Worm (Caenorhabditis elegans) whole organism, dauer: ENCODE measurements around the gene B0334.13.

Source experiments
- unc-62 ChIP-seq: sonication (generic microtip); optimal IDR thresholded peaks from 2 replicates; lab custom pipeline; 2017; ENCODE audit warnings: missing biosample characterization, missing genetic modification reagents, missing genetic modification characterization

The B0334.13 gene

DNA sequence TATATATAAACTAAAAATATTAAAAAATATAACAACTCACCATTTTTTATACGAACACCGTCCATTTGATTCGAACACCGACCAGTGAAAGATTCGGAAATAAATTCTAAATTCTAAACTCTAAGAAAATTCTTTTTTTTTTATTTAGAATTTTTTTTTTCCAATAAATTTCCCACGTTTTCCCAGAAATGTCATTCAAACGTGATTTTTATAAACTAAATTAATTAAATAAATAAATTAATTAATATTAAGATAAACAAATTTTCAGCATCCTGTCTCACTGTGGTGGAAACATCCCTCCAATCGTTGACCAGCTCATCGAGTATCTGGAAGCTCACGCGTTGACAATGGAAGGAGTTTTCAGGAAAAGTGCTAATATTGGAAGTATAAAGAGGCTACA is 20.6 kb upstream of the B0334.13 start, which contains the start of gene klp-17:
TSS of gene klp-17 (minus strand) at position 101 of the 400 bp plus-strand sequence.
- no peak for TF ChIP-seq unc-62 (GFP tag; lab: Kevin White, UChicago)

DNA sequence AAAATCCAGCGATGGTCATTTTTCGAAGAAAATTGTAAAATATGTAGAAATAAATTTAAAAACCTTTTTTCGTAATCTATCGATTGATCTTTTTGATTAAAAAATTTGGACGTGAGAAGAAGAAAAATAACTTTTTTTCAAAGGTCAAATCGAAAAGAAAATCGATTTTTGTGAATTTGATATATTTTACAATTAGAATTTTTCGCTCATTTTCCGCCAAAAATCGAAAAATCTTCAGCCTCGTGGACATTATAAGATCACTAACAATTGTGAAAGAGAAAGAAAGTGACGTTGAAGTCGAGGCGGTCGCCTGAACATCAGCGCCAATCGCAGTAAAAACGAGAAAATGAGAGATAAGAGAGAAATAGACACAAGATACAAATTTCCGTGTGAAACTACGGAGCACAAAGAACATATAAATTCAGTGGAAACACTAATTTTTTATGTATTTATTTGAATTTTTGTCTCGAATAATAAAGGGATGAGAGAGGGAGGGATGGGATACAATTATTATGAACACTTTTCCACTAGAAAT is 18.5 kb upstream of the B0334.13 start, which contains the start of gene cisd-1:
TSS of gene cisd-1 (minus strand) at position 51 of the 535 bp plus-strand sequence.
- TF ChIP-seq unc-62 (GFP tag; lab: Kevin White, UChicago), result no peak

DNA sequence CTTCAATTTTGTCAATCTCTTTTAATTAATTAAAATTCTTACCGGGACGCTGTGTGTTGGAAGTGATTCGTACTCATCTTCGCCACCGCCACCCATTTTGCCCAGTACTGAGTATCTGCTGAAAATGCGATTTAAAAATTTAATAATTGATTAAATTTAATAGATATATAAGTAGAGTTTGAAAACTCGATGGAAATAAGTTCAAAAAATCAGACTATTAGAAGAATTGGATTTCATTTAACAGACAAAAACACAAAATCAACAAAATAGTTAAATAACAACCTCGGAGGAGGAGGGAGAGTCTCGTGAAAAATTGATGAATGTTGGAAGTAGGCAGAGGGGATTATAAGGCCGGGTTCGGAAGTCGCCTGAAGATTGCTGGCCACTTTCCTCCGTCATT is 16.2 kb upstream of the B0334.13 start, which contains the start of gene mfn-1:
TSS of gene mfn-1 (minus strand) at position 101 of the 400 bp plus-strand sequence.
- TF ChIP-seq unc-62 (GFP tag; lab: Kevin White, UChicago), result no peak

DNA sequence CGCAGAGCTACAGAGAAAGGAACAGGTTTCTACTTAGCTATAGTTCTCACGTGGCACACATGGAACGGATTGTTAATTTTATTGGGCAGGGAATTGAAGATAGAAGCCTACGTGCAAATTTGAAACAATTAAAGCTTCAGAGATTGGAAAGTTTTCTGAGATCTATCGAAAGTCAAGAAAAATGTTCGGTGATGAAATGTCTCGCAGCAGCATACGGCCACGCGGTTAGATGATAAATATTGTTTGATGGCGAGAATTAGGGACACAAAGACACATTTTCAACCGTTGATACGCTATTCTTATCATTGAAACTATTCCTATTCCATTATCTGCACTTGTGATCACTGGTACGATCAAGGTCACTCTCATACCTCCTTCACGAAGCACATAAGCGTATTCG is 15.6 kb upstream of the B0334.13 start:
- no peak for TF ChIP-seq unc-62 (GFP tag; lab: Kevin White, UChicago)

DNA sequence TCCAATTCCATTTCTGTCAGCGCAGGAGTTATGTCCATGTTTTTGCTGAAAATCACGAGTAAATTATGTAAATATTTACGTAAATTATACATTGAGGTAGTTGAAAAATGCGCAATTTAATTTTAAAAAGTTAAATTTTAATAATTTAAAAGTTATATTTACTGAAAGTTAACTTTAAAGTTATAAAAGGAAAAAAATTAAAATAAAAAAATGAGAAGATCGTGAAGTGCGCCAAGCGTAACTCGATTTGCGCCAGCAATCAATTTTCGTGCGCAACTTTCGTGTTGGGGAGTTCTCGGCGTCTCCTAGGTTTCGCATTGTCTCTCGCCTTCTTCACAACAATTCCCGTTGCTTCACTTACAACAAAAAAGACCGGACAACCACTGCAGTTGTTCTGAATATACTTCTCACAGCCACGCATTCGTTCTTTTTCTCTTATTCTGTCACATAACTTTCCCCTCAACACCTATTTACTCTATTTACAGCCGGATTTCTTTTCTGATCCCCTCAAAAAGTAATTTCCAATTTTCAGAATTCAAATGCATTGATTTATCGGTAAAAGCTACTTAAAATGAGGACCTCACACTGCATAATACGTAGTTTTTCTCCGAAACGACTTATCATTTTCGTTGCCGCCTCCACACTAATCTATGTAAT is 14.4 kb upstream of the B0334.13 start, which contains the start of the genes metl-1 and W02B12.11:
TSS of gene metl-1 (minus strand) at position 51 of the 657 bp plus-strand sequence.
TSS of gene W02B12.11 (plus strand) at position 337 of the 657 bp plus-strand sequence.
- TF ChIP-seq unc-62 (GFP tag; lab: Kevin White, UChicago), result no peak

DNA sequence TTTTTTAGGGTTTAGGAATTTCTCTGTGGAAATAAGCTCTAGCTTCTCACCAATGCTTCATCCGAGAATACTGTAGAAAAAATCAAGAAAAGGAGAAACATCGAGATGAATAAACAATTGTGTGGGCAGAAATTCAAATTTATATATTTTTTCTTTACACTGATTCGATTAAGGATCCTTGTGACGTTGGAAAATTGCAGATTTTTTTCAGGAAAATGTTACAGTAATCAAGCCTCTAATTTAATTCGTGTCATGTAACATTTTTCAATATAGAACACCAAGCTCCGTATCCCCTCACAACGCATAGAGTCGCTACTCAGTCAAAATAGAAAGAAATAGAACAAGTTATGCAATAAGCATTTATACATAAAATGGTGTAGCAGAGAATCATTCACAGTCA is 11.7 kb upstream of the B0334.13 start, which contains the start of gene W02B12.16:
TSS of gene W02B12.16 (minus strand) at position 101 of the 400 bp plus-strand sequence.
- no peak for TF ChIP-seq unc-62 (GFP tag; lab: Kevin White, UChicago)

DNA sequence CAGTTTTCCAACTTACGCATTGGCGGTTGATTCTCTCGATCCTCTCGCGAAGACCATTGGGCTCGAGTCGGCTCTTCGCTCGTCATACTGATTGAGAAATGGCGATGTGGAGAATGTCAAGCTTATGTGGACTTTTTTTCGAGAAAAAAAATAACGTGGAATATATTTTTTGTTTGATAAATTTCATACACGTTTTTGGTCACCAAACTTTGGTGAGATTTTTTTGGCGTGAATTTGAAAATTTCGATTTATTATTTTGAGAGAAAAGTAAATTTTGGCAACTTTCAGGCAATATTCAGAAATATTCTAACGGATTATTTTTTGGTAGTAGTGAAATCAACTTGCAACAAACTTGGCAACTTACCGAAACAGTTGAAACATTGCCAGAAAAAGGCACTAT is 9.0 kb upstream of the B0334.13 start, which contains the start of gene W02B12.12:
TSS of gene W02B12.12 (minus strand) at position 101 of the 400 bp plus-strand sequence.
- TF ChIP-seq unc-62 (GFP tag; lab: Kevin White, UChicago), result no peak

DNA sequence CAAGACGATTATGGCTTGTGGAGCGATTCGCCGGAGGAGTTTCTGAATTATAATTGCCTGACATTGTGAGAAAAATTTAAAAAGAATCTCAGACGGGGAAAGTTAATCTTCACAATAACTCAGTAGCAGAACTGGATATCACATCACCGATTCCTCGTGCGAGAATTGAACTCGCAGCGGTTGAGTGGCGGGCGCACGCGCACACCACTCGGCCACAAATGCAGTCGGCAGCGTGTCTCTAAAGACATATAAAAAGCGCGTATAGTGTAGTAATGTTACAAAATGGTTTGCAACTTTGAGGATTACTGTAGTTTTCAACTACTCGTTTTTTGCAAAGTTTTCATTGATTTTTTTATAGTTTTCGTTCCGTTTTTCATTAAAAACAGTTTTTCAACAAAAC is 3.5 kb upstream of the B0334.13 start:
- no peak for TF ChIP-seq unc-62 (GFP tag; lab: Kevin White, UChicago)

DNA sequence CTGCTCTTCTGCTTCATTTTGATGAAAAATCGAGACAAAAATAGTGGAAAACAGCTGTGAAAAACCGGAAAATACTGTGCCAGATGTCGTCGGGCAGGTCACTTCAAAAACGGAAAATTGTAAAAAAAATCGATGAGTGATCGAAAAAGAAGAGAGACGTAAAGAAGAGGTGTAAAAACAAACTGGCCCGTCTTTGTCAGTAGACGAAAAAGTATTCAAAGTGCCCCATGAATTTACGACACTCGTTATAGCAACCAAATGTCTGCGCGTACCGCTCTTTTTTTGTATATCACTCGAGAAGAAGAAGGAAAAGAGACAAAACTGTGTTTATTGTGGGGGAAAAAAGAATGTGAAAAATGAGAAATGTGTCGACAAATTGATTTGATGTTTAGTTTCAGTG is 2.9 kb upstream of the B0334.13 start, which contains the start of gene twk-5:
TSS of gene twk-5 (minus strand) at position 101 of the 400 bp plus-strand sequence.
- no peak for TF ChIP-seq unc-62 (GFP tag; lab: Kevin White, UChicago)

DNA sequence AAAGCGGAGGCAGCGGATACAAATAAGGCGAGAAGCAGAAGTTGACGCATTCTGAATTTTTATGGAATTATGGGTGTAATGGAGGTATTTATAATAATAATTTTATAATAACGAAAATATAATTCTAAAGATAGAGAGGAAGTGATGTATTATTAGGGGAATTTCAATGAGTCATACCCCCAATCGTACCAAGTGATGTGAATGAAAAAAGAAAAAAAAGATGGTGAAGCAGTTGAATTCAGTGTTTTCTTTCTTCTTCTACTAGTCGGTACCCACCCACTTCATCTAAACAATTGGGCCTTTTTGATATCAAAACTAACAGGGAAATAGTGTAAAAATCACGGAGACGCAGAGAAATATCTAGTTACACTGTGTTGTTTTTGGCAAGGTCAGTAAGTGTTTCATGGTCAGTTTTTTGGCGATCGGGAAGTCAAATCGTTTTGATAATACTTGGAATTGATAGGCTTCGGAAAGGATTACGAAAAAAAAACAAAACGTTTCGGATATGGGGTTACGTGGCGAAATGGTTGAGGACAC is 1.3 kb upstream of the B0334.13 start, which contains the start of gene ttr-18:
TSS of gene ttr-18 (minus strand) at position 51 of the 537 bp plus-strand sequence.
- TF ChIP-seq unc-62 (GFP tag; lab: Kevin White, UChicago), result no peak

DNA sequence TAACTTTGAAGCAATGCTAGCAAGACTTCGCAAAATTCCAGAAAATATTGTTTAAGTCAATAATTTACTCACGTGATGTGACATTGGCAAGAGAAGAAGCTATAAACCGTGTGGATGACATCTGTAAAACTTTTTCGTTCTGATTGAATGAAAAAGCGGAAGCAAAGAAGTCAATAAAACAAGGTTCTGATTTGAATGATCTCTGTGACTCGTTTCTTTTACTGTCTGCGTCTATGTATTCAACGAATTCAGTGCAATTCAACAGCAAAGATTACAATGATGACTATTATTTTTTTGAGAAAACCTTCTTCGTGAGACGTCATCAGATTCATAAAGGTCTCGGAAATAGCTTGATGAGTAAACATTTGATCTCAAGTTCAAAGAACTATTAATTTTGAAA is 4.7 kb downstream of the B0334.13 start, which contains the start of gene hacl-1:
TSS of gene hacl-1 (minus strand) at position 121 of the 400 bp plus-strand sequence.
- no peak for TF ChIP-seq unc-62 (GFP tag; lab: Kevin White, UChicago)

DNA sequence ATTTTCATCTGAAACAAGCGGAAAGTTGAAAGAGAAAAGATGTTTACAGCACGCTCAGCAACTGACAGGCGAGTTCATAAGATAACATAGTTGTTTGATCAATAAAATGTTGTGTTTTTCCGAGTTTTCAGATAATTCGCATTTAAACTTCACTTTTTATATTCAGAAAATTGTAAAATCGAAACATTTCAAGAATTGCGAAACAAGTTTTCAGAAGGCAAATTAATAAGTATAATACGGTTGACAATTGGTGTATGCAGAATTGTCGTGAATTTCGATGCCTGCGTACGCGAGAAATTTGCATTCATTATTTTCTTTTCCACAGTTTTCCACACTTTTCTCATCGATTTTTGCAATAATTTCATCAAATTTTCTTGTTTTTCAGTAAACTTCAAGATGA is 7.2 kb downstream of the B0334.13 start, which contains the start of the genes ooc-3 and B0334.4:
TSS of gene ooc-3 (minus strand) at position 15 of the 400 bp plus-strand sequence.
TSS of gene B0334.4 (plus strand) at position 386 of the 400 bp plus-strand sequence.
- TF ChIP-seq unc-62 (GFP tag; lab: Kevin White, UChicago), result no peak

DNA sequence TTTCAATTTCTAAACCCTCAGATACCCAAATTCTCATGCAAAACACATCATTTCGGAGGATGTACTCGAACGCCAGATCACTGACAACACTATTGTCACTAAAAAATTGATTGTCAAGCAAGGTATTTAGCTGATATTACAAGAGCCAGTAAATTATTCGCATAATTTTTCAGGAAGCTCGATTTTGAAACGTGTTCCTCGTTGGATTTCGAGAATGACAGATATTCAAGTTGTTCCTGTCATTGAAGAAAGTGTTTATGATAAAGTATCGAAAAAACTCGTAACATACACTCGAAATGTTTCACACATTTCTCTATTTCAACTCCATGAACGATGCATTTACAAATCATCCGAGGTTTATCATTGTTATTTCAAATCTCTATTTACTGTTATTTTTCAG is 7.7 kb downstream of the B0334.13 start:
- no peak for TF ChIP-seq unc-62 (GFP tag; lab: Kevin White, UChicago)

DNA sequence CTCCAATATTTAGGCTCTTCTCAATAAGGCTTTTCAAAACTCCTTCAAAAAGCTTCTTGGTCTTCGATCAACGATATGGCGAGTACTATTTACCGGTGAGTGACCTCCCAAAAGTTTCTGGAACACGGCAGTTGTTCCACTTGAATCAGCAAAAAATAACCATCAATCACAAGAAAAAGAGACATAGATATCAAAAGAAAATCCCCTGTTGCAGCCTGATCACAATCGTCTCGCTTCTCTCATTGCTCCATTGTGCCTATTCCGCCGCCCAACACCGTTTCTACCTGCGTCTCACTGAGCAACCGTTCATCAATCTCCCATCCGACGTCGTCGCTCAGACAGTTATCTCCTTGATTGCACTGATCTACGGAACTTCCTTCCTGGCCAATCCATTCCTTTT is 8.7 kb downstream of the B0334.13 start, which contains the start of gene emc-5:
TSS of gene emc-5 (plus strand) at position 14 of the 400 bp plus-strand sequence.
- no peak for TF ChIP-seq unc-62 (GFP tag; lab: Kevin White, UChicago)

DNA sequence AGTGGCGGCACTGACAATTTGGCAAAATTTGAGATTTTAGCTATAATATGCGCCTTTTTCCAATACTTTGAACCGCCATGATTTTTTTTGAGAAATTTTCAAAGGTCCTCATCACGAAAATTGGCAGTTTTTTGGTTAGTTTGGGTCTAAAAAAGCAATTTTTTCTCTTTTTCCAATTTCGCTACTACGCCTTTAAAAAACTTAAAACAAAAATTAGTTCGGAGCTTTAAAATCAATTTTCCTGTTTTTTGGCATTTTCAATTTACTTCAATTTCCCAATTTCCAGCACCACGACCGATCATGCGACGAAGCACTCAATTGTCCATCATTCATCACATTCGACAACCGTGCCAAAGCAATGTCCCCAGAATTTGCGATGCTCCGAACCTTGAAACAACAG is 9.3 kb downstream of the B0334.13 start, which contains the start of gene B0334.5:
TSS of gene B0334.5 (plus strand) at position 301 of the 400 bp plus-strand sequence.
- TF ChIP-seq unc-62 (GFP tag; lab: Kevin White, UChicago), result no peak
